Worm (Caenorhabditis elegans): ENCODE data around the gene snf-7.

Gene snf-7

ce11 chrIII:13056230-13056629 lies 51.0 kb downstream of the snf-7 start:
- TF ChIP-seq ZK546.5 (tag; optimal IDR thresholded peaks at IDR 0.05) (no peak), pqm-1 (tag; optimal IDR thresholded peaks at IDR 0.05) (no peak), ceh-16 (tag; optimal IDR thresholded peaks at IDR 0.05) (no peak)

- TF ChIP-seq tbx-2 (tag; optimal IDR thresholded peaks at IDR 0.05): no peak
- TF ChIP-seq nhr-76 (tag; optimal IDR thresholded peaks at IDR 0.05): no peak
- TF ChIP-seq nhr-23 (tag; optimal IDR thresholded peaks at IDR 0.05): no peak
- TF ChIP-seq nhr-77 (tag; optimal IDR thresholded peaks at IDR 0.05): no peak
- TF ChIP-seq eor-1 (tag; optimal IDR thresholded peaks at IDR 0.05): no peak
- no peak for TF ChIP-seq ceh-9 (tag; optimal IDR thresholded peaks at IDR 0.05)
- no peak for TF ChIP-seq pqm-1 (tag; optimal IDR thresholded peaks at IDR 0.05)
- no peak for TF ChIP-seq ztf-4 (tag; optimal IDR thresholded peaks at IDR 0.05)
- TF ChIP-seq nfya-1 (tag; optimal IDR thresholded peaks at IDR 0.05; ENCODE audit: insufficient read depth): no peak
- no peak for TF ChIP-seq elt-1 (tag; optimal IDR thresholded peaks at IDR 0.05)
- TF ChIP-seq elt-2 (tag; optimal IDR thresholded peaks at IDR 0.05): no peak
These were observed 51.5 kb downstream of the snf-7 start for ce11 chrIII:13056735-13057134.

ce11 chrIII:13058140-13058539 lies 52.9 kb downstream of the snf-7 start:
- peak; percentile 97 for TF ChIP-seq pha-4 (tag; optimal IDR thresholded peaks at IDR 0.05)
- TF ChIP-seq zag-1 (tag; optimal IDR thresholded peaks at IDR 0.05): no peak
- no peak for TF ChIP-seq R02D3.7 (tag; optimal IDR thresholded peaks at IDR 0.05)
- TF ChIP-seq elt-3 (tag; optimal IDR thresholded peaks at IDR 0.05): no peak
- TF ChIP-seq nfya-1 (tag; optimal IDR thresholded peaks at IDR 0.05; ENCODE audit: insufficient read depth): no peak
- no peak for TF ChIP-seq lin-15B (tag; optimal IDR thresholded peaks at IDR 0.05)

- TF ChIP-seq elt-2 (tag; optimal IDR thresholded peaks at IDR 0.05): peak; percentile 94
- peak; percentile 65 for TF ChIP-seq pha-4 (tag; optimal IDR thresholded peaks at IDR 0.05)
- TF ChIP-seq mdl-1 (tag; optimal IDR thresholded peaks at IDR 0.05): no peak
- no peak for TF ChIP-seq fos-1 (tag; optimal IDR thresholded peaks at IDR 0.05)
- no peak for TF ChIP-seq nhr-28 (tag; optimal IDR thresholded peaks at IDR 0.05)
- no peak for TF ChIP-seq zag-1 (tag; optimal IDR thresholded peaks at IDR 0.05)
- peak; percentile 97 for TF ChIP-seq pqm-1 (tag; optimal IDR thresholded peaks at IDR 0.05)
- peak; percentile 71 for TF ChIP-seq jun-1 (tag; optimal IDR thresholded peaks at IDR 0.05)
- TF ChIP-seq nfya-1 (tag; optimal IDR thresholded peaks at IDR 0.05; ENCODE audit: insufficient read depth): peak; percentile 6
- TF ChIP-seq egl-27 (tag; optimal IDR thresholded peaks at IDR 0.05): peak; percentile 3
- TF ChIP-seq skn-1 (tag; optimal IDR thresholded peaks at IDR 0.05): peak; percentile 41
- TF ChIP-seq lin-15B (tag; optimal IDR thresholded peaks at IDR 0.05): no peak
These were observed 54.1 kb downstream of the snf-7 start for ce11 chrIII:13059335-13059734.
